Fruit fly (Drosophila melanogaster): ENCODE measurements around the gene CG17931.
A peak's percentile ranks its signal among the peaks of the same experiment; 100 is the strongest.

- no peak for TF ChIP-seq CG1024 (GFP tag; IDR thresholded peaks at IDR 0.05)
- TF ChIP-seq chn (GFP tag; optimal IDR thresholded peaks at IDR 0.05): no peak
- no peak for TF ChIP-seq D19A (tag; optimal IDR thresholded peaks at IDR 0.05)
- no peak for TF ChIP-seq sr (GFP tag; IDR thresholded peaks at IDR 0.05)
- no peak for TF ChIP-seq CG12104 (GFP tag; optimal IDR thresholded peaks at IDR 0.05)
- no peak for TF ChIP-seq schlank (tag; optimal IDR thresholded peaks at IDR 0.05)
- TF ChIP-seq toy (GFP tag; IDR thresholded peaks at IDR 0.05): no peak
- no peak for TF ChIP-seq CG18011 (GFP tag; optimal IDR thresholded peaks at IDR 0.05)
- no peak; the same call in 2 of the 3 replicates for TF ChIP-seq row (GFP tag; IDR thresholded peaks at IDR 0.05)
- no peak for TF ChIP-seq Dbx (GFP tag; IDR thresholded peaks at IDR 0.05)
- TF ChIP-seq sqz (GFP tag; optimal IDR thresholded peaks at IDR 0.05): no peak
- no peak for TF ChIP-seq Mrtf (GFP tag; IDR thresholded peaks at IDR 0.05)
- peak; percentile 58; the same call in 1 of the 2 replicates for TF ChIP-seq bbx (GFP tag; IDR thresholded peaks at IDR 0.05; ENCODE audit: partially characterized antibody)
These were observed 10.1 kb downstream of the CG17931 start, which contains the start of the genes CG14879 and Manf for dm6 chr3R:16349111-16349655.
